Worm (Caenorhabditis elegans): Measurements from ENCODE around the gene F54D5.7.

F54D5.7 gene

ce11 chrII:11521300-11521699 is 26.0 kb upstream of the F54D5.7 start, which contains the start of gene Y62F5A.10:
Gene Y62F5A.10 (plus strand): TSS chrII:11521600.
- TF ChIP-seq lin-11 (tag; optimal IDR thresholded peaks at IDR 0.05) (no peak), Y22D7AL.16 (tag; optimal IDR thresholded peaks at IDR 0.05) (no peak), pag-3 (tag; optimal IDR thresholded peaks at IDR 0.05; ENCODE audit: borderline replicate concordance) (no peak), sox-2 (GFP tag; IDR thresholded peaks at IDR 0.05) (no peak), ama-1 (optimal IDR thresholded peaks at IDR 0.05) (no peak), syd-9 (tag; optimal IDR thresholded peaks at IDR 0.05) (no peak), rnt-1 (tag; optimal IDR thresholded peaks at IDR 0.05) (no peak), ceh-45 (GFP tag; IDR thresholded peaks at IDR 0.05) (no peak), hlh-6 (tag; optimal IDR thresholded peaks at IDR 0.05) (no peak), ceh-9 (tag; optimal IDR thresholded peaks at IDR 0.05) (no peak), unc-86 (tag; optimal IDR thresholded peaks at IDR 0.05) (no peak), F13H6.1 (tag; optimal IDR thresholded peaks at IDR 0.05) (no peak), ets-4 (tag; optimal IDR thresholded peaks at IDR 0.05) (no peak), eyg-1 (tag; optimal IDR thresholded peaks at IDR 0.05) (no peak), mec-3 (tag; optimal IDR thresholded peaks at IDR 0.05; ENCODE audit: borderline replicate concordance) (no peak), ceh-34 (tag; optimal IDR thresholded peaks at IDR 0.05) (no peak)

DNA sequence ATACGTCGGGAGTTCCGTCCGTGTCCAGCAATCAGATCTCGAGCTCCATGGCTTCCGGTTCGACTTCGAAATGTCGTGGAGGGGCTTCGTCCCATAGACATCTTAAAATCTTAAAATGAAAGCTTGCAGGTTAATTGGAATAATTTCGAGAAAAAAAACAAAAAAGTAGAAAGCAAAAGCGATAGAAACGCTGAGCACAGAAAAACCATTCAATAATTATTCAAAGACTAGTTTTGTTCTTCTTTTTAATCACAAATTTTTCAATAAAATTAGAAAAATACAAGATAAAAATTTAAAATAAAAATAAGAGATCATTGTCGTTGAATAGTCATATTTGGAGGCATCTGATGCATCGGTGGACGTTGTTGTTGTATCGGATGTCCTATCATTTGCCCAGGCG is 20.4 kb upstream of the F54D5.7 start, which contains the start of gene age-1:
age-1 (minus strand) TSS at position 101 of the 400 bp plus-strand sequence.
- TF ChIP-seq elt-2 (tag; optimal IDR thresholded peaks at IDR 0.05) = no peak
- TF ChIP-seq dve-1 (tag; optimal IDR thresholded peaks at IDR 0.05) = no peak
- TF ChIP-seq ceh-31 (tag; optimal IDR thresholded peaks at IDR 0.05) = no peak
- TF ChIP-seq unc-3 (GFP tag; conservative IDR thresholded peaks at IDR 0.05) = no peak
- no peak for TF ChIP-seq unc-3 (tag; optimal IDR thresholded peaks at IDR 0.05)
- no peak for TF ChIP-seq hlh-30 (tag; optimal IDR thresholded peaks at IDR 0.05; ENCODE audit: insufficient read depth)
- no peak for TF ChIP-seq fax-1 (tag; optimal IDR thresholded peaks at IDR 0.05)
- no peak for TF ChIP-seq ahr-1 (tag; optimal IDR thresholded peaks at IDR 0.05)
- no peak for TF ChIP-seq pha-2 (tag; optimal IDR thresholded peaks at IDR 0.05)
- no peak for TF ChIP-seq pat-9 (tag; optimal IDR thresholded peaks at IDR 0.05)
- TF ChIP-seq madf-2 (tag; optimal IDR thresholded peaks at IDR 0.05) = no peak
- TF ChIP-seq nhr-11 (tag; optimal IDR thresholded peaks at IDR 0.05) = no peak
- TF ChIP-seq Y22D7AL.16 (tag; optimal IDR thresholded peaks at IDR 0.05) = no peak
- no peak for TF ChIP-seq T23F11.4 (GFP tag; optimal IDR thresholded peaks at IDR 0.05)
- no peak for TF ChIP-seq pqm-1 (tag; optimal IDR thresholded peaks at IDR 0.05)
- TF ChIP-seq rnt-1 (tag; optimal IDR thresholded peaks at IDR 0.05) = no peak

- no peak for TF ChIP-seq ceh-14 (tag; optimal IDR thresholded peaks at IDR 0.05)
- no peak for TF ChIP-seq C38D4.7 (GFP tag; optimal IDR thresholded peaks at IDR 0.05)
- no peak for TF ChIP-seq unc-55 (GFP tag; optimal IDR thresholded peaks at IDR 0.05)
- TF ChIP-seq ref-2 (tag; optimal IDR thresholded peaks at IDR 0.05) = no peak
- TF ChIP-seq fkh-10 (GFP tag; optimal IDR thresholded peaks at IDR 0.05) = no peak
- TF ChIP-seq F13H6.1 (tag; optimal IDR thresholded peaks at IDR 0.05) = no peak
- TF ChIP-seq ceh-6 (GFP tag; optimal IDR thresholded peaks at IDR 0.05) = no peak
Measured at ce11 chrII:11533716-11534115, 13.6 kb upstream of the F54D5.7 start, which contains the start of gene mdt-8. Gene mdt-8 (minus strand): TSS chrII:11533816.

DNA sequence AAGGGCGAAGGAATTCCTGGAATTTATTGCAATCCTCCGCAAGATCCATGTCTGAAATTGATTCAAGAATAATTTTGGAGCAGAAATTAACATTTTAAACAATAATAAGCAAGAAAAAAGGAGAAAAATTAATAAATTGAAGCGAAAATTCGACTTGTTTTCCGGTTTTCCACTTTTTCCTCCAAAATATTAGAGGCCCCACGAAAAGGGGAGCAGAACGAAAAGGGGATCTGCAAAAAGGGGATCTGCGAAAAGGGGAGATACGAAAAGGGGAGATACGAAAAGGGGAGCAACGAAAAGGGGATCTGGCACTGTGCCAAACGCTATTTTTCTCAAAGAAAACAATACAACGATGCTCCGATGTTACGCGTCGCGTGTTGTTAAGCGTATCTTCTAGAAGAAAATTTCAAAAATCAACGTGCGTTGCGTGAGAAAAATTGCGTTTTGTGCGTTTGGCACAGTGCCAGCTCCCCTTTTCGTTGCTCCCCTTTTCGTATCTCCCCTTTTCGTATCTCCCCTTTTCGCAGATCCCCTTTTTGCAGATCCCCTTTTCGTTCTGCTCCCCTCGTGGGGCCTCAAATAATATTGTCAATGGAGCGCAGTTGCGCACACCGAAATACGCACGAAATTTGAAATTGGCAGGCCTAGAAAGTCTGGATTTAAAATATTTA is 12.8 kb upstream of the F54D5.7 start, which contains the start of gene Y62F5A.12:
Y62F5A.12 (minus strand) TSS at position 51 of the 671 bp plus-strand sequence.
- TF ChIP-seq pqm-1 (tag; optimal IDR thresholded peaks at IDR 0.05) = peak; percentile 89
- peak; percentile 52 for TF ChIP-seq madf-2 (tag; optimal IDR thresholded peaks at IDR 0.05)
- TF ChIP-seq fax-1 (tag; optimal IDR thresholded peaks at IDR 0.05) = peak; percentile 94
- peak; percentile 54 for TF ChIP-seq sox-4 (tag; optimal IDR thresholded peaks at IDR 0.05)
- TF ChIP-seq ceh-48 (tag; optimal IDR thresholded peaks at IDR 0.05) = peak; percentile 35
- TF ChIP-seq ceh-2 (tag; optimal IDR thresholded peaks at IDR 0.05) = peak; percentile 95
- TF ChIP-seq unc-3 (GFP tag; conservative IDR thresholded peaks at IDR 0.05) = peak; percentile 83
- peak; percentile 66 for TF ChIP-seq unc-3 (tag; optimal IDR thresholded peaks at IDR 0.05)
- peak; percentile 92 for TF ChIP-seq tbx-7 (tag; optimal IDR thresholded peaks at IDR 0.05)
- peak; percentile 96 for TF ChIP-seq F13H6.1 (tag; optimal IDR thresholded peaks at IDR 0.05)
- TF ChIP-seq C38D4.7 (GFP tag; optimal IDR thresholded peaks at IDR 0.05) = peak; percentile 41
- peak; percentile 65 for TF ChIP-seq gmeb-2 (tag; optimal IDR thresholded peaks at IDR 0.05)
- TF ChIP-seq sox-2 (GFP tag; IDR thresholded peaks at IDR 0.05) = peak; percentile 35; the same call in 1 of the 2 replicates
- TF ChIP-seq hlh-15 (tag; optimal IDR thresholded peaks at IDR 0.05) = peak; percentile 64
- peak; percentile 98 for TF ChIP-seq rnt-1 (tag; optimal IDR thresholded peaks at IDR 0.05)
- peak; percentile 57 for TF ChIP-seq fkh-6 (tag; optimal IDR thresholded peaks at IDR 0.05)
- peak; percentile 97 for TF ChIP-seq mec-3 (tag; optimal IDR thresholded peaks at IDR 0.05; ENCODE audit: borderline replicate concordance)
- peak; percentile 81 for TF ChIP-seq ceh-19 (GFP tag; optimal IDR thresholded peaks at IDR 0.05)
- TF ChIP-seq tbx-2 (tag; optimal IDR thresholded peaks at IDR 0.05) = peak; percentile 99
- peak; percentile 98 for TF ChIP-seq lim-6 (tag; optimal IDR thresholded peaks at IDR 0.05)
- TF ChIP-seq hlh-6 (tag; optimal IDR thresholded peaks at IDR 0.05) = peak; percentile 62
